Worm (Caenorhabditis elegans) whole organism, L1 larva: ENCODE data around the gene E04D5.4.

Experiments used
- C16A3.4 ChIP-seq: fragments of 150-350 bp; optimal IDR thresholded peaks from 2 replicates; lab custom pipeline; 2014; ENCODE audit warnings: missing biosample characterization, missing genetic modification characterization
- ama-1 ChIP-seq: fragments of 150-350 bp; optimal IDR thresholded peaks from 2 replicates; lab custom pipeline; 2014
- blmp-1 ChIP-seq: fragments of 150-350 bp; optimal IDR thresholded peaks from 2 replicates; lab custom pipeline; 2014; ENCODE audit warnings: missing biosample characterization, missing genetic modification characterization
- fkh-10 ChIP-seq: sonication (generic microtip); optimal IDR thresholded peaks from 2 replicates; lab custom pipeline; 2017; ENCODE audit warnings: missing biosample characterization, missing genetic modification reagents, missing genetic modification characterization
- lin-13 ChIP-seq: fragments of 150-350 bp; optimal IDR thresholded peaks from 2 replicates; lab custom pipeline; 2014; ENCODE audit warnings: missing biosample characterization, missing genetic modification reagents, missing genetic modification characterization
- nhr-77 ChIP-seq: fragments of 150-350 bp; optimal IDR thresholded peaks from 2 replicates; lab custom pipeline; 2014; ENCODE audit warnings: missing biosample characterization, missing genetic modification characterization
- pqm-1 ChIP-seq: sonication (generic microtip); optimal IDR thresholded peaks from 3 replicates; lab custom pipeline; 2017; ENCODE audit warnings: missing biosample characterization, missing genetic modification characterization
- skn-1 ChIP-seq: fragments of 150-350 bp; optimal IDR thresholded peaks from 2 replicates; lab custom pipeline; 2014; ENCODE audit warnings: missing biosample characterization, missing genetic modification characterization
- snpc-4 ChIP-seq: fragments of 150-350 bp; optimal IDR thresholded peaks from 2 replicates; lab custom pipeline; 2014; ENCODE audit warnings: missing biosample characterization, missing genetic modification characterization
- sox-4 ChIP-seq: sonication (generic microtip); optimal IDR thresholded peaks from 2 replicates; lab custom pipeline; 2016; ENCODE audit warnings: missing genetic modification characterization, missing compliant biosample characterization
- tlp-1 ChIP-seq: fragments of 150-350 bp; optimal IDR thresholded peaks from 2 replicates; lab custom pipeline; 2014; ENCODE audit warnings: missing biosample characterization, missing genetic modification characterization
- zag-1 ChIP-seq: fragments of 150-350 bp; optimal IDR thresholded peaks from 2 replicates; lab custom pipeline; 2014; ENCODE audit warnings: missing biosample characterization, missing genetic modification characterization

- TF ChIP-seq pqm-1 (no peak), zag-1 (tag; lab: Kevin White, UChicago) (no peak), C16A3.4 (tag; lab: Kevin White, UChicago) (no peak), nhr-77 (tag; lab: Kevin White, UChicago) (no peak), skn-1 (tag; lab: Kevin White, UChicago) (no peak), sox-4 (tag; lab: Kevin White, UChicago) (no peak), snpc-4 (tag; lab: Kevin White, UChicago) (no peak), blmp-1 (tag; lab: Kevin White, UChicago) (no peak), lin-13 (GFP tag; lab: Kevin White, UChicago) (no peak), tlp-1 (no peak), fkh-10 (GFP tag; lab: Kevin White, UChicago) (no peak), ama-1 (lab: Kevin White, UChicago) (no peak)
These were observed 26.5 kb downstream of the E04D5.4 start, which contains the start of gene tnc-2 for ce11 chrII:10466552-10466951.
